Fruit fly (Drosophila melanogaster): ENCODE data around the gene CG13032.

Gene CG13032

dm6 chr3L:16664146-16664722, 9.5 kb upstream of the CG13032 start:
- TF ChIP-seq fd96Ca (GFP tag; IDR thresholded peaks at IDR 0.05) (no peak), CG10348 (GFP tag; IDR thresholded peaks at IDR 0.05) (no peak), D1 (tag; optimal IDR thresholded peaks at IDR 0.05) (no peak), rn (GFP tag; IDR thresholded peaks at IDR 0.05) (no peak)

- no peak for TF ChIP-seq rn (GFP tag; IDR thresholded peaks at IDR 0.05)
- no peak for TF ChIP-seq gl (tag; optimal IDR thresholded peaks at IDR 0.05)
- no peak for TF ChIP-seq CG8301 (tag; optimal IDR thresholded peaks at IDR 0.05)
- no peak for TF ChIP-seq Snoo (tag; optimal IDR thresholded peaks at IDR 0.05)
- TF ChIP-seq Pif1A (GFP tag; optimal IDR thresholded peaks at IDR 0.05): no peak
- no peak for TF ChIP-seq CG10348 (GFP tag; IDR thresholded peaks at IDR 0.05)
- TF ChIP-seq EcR (GFP tag; optimal IDR thresholded peaks at IDR 0.05): no peak
- no peak for TF ChIP-seq CG34367 (tag; optimal IDR thresholded peaks at IDR 0.05)
- TF ChIP-seq CG15710 (tag; optimal IDR thresholded peaks at IDR 0.05): no peak
- TF ChIP-seq CG4496 (GFP tag; IDR thresholded peaks at IDR 0.05): no peak
- no peak for TF ChIP-seq CG12605 (GFP tag; IDR thresholded peaks at IDR 0.05)
- no peak for TF ChIP-seq D1 (tag; optimal IDR thresholded peaks at IDR 0.05)
- TF ChIP-seq fd96Ca (GFP tag; IDR thresholded peaks at IDR 0.05): no peak
- TF ChIP-seq Pif1B (GFP tag; optimal IDR thresholded peaks at IDR 0.05): no peak
Measured at dm6 chr3L:16666429-16667005, 7.2 kb upstream of the CG13032 start.

dm6 chr3L:16667663-16668465, 5.9 kb upstream of the CG13032 start, which contains the start of gene Galphaf:
TSS of gene Galphaf (minus strand) at chr3L:16667934.
- no peak for TF ChIP-seq CG32121 (GFP tag; IDR thresholded peaks at IDR 0.05)
- TF ChIP-seq EcR (GFP tag; optimal IDR thresholded peaks at IDR 0.05): peak; percentile 17

dm6 chr3L:16668797-16669196, 5.0 kb upstream of the CG13032 start:
- no peak for TF ChIP-seq CG9948 (tag; optimal IDR thresholded peaks at IDR 0.05)
- TF ChIP-seq EcR (GFP tag; optimal IDR thresholded peaks at IDR 0.05): peak; percentile 86
- TF ChIP-seq CG32121 (GFP tag; IDR thresholded peaks at IDR 0.05): no peak
- TF ChIP-seq Pif1A (GFP tag; optimal IDR thresholded peaks at IDR 0.05): no peak

dm6 chr3L:16670195-16670594, 3.6 kb upstream of the CG13032 start:
- 0 out of 2 replicates have a peak, but pooled peaks have one; percentile 11 for TF ChIP-seq Ets98B (GFP tag; IDR thresholded peaks at IDR 0.05)
- no peak for TF ChIP-seq CG15710 (tag; optimal IDR thresholded peaks at IDR 0.05)

dm6 chr3L:16670882-16671675, 2.7 kb upstream of the CG13032 start:
- TF ChIP-seq fd96Ca (GFP tag; IDR thresholded peaks at IDR 0.05) (no peak), CG12605 (GFP tag; IDR thresholded peaks at IDR 0.05) (no peak), Pif1B (GFP tag; optimal IDR thresholded peaks at IDR 0.05) (no peak), Pif1A (GFP tag; optimal IDR thresholded peaks at IDR 0.05) (no peak), CG9948 (tag; optimal IDR thresholded peaks at IDR 0.05) (no peak), CG13204 (GFP tag; optimal IDR thresholded peaks at IDR 0.05) (no peak), CG8301 (tag; optimal IDR thresholded peaks at IDR 0.05) (no peak), CG14655 (GFP tag; optimal IDR thresholded peaks at IDR 0.05) (no peak), CG8159 (tag; optimal IDR thresholded peaks at IDR 0.05) (no peak), CG10348 (GFP tag; IDR thresholded peaks at IDR 0.05) (no peak), gl (tag; optimal IDR thresholded peaks at IDR 0.05) (no peak)

dm6 chr3L:16679492-16680120, 5.8 kb downstream of the CG13032 start:
- TF ChIP-seq CG14655 (GFP tag; optimal IDR thresholded peaks at IDR 0.05) (no peak), Pif1B (GFP tag; optimal IDR thresholded peaks at IDR 0.05) (no peak), fd96Ca (GFP tag; IDR thresholded peaks at IDR 0.05) (no peak), CG10348 (GFP tag; IDR thresholded peaks at IDR 0.05) (no peak), CG9948 (tag; optimal IDR thresholded peaks at IDR 0.05) (no peak), Ets98B (GFP tag; IDR thresholded peaks at IDR 0.05) (no peak), EcR (GFP tag; optimal IDR thresholded peaks at IDR 0.05) (no peak), CG13204 (GFP tag; optimal IDR thresholded peaks at IDR 0.05) (no peak), CG8301 (tag; optimal IDR thresholded peaks at IDR 0.05) (no peak), gl (tag; optimal IDR thresholded peaks at IDR 0.05) (no peak), CG12605 (GFP tag; IDR thresholded peaks at IDR 0.05) (no peak), CG8159 (tag; optimal IDR thresholded peaks at IDR 0.05) (no peak), CG34367 (tag; optimal IDR thresholded peaks at IDR 0.05) (no peak)
